Fruit fly (Drosophila melanogaster): Measurements from ENCODE around the gene tadr.
A peak's percentile ranks its signal among the peaks of the same experiment; 100 is the strongest.

tadr gene

dm6 chr2L:21107651-21108489 is 32.7 kb downstream of the tadr start (continued):
- TF ChIP-seq Lpt (GFP tag; optimal IDR thresholded peaks at IDR 0.05), result peak; percentile 42
- TF ChIP-seq OdsH (GFP tag; optimal IDR thresholded peaks at IDR 0.05), result peak; percentile 42
- no peak for TF ChIP-seq Sox15 (GFP tag; optimal IDR thresholded peaks at IDR 0.05)
- peak; percentile 35 for TF ChIP-seq CG10631 (GFP tag; optimal IDR thresholded peaks at IDR 0.05)
- TF ChIP-seq dac (GFP tag; optimal IDR thresholded peaks at IDR 0.05), result no peak
- peak; percentile 35 for TF ChIP-seq esn (GFP tag; optimal IDR thresholded peaks at IDR 0.05)
- peak; percentile 53 for TF ChIP-seq acj6 (GFP tag; optimal IDR thresholded peaks at IDR 0.05)
- TF ChIP-seq CG31627 (GFP tag; optimal IDR thresholded peaks at IDR 0.05), result peak; percentile 18
- peak; percentile 12 for TF ChIP-seq cyc (GFP tag; optimal IDR thresholded peaks at IDR 0.05)
- TF ChIP-seq Hr4 (GFP tag; optimal IDR thresholded peaks at IDR 0.05), result peak; percentile 59
- TF ChIP-seq eg (GFP tag; IDR thresholded peaks at IDR 0.05), result peak; percentile 47
- TF ChIP-seq CG32006 (GFP tag; optimal IDR thresholded peaks at IDR 0.05), result peak; percentile 60
- peak; percentile 44 for TF ChIP-seq Ets96B (tag; optimal IDR thresholded peaks at IDR 0.05)
- no peak for TF ChIP-seq CG8632 (GFP tag; optimal IDR thresholded peaks at IDR 0.05)
- TF ChIP-seq topi (GFP tag; optimal IDR thresholded peaks at IDR 0.05), result no peak
- no peak for TF ChIP-seq net (GFP tag; optimal IDR thresholded peaks at IDR 0.05)
- no peak for TF ChIP-seq fd85E (GFP tag; optimal IDR thresholded peaks at IDR 0.05)
- TF ChIP-seq svp (GFP tag), result no peak
- peak; percentile 45 for TF ChIP-seq Smox (GFP tag; optimal IDR thresholded peaks at IDR 0.05)
- TF ChIP-seq CG6276 (GFP tag; optimal IDR thresholded peaks at IDR 0.05), result no peak
- no peak for TF ChIP-seq CG16779 (tag; optimal IDR thresholded peaks at IDR 0.05)
- TF ChIP-seq dsx (GFP tag; optimal IDR thresholded peaks at IDR 0.05; ENCODE audit: poor library complexity, severe bottlenecking), result no peak
- TF ChIP-seq Ets21C (GFP tag; optimal IDR thresholded peaks at IDR 0.05), result no peak
- TF ChIP-seq achi (GFP tag; optimal IDR thresholded peaks at IDR 0.05), result peak; percentile 59
- TF ChIP-seq Sox102F (GFP tag; optimal IDR thresholded peaks at IDR 0.05), result peak; percentile 15
- peak; percentile 24 for TF ChIP-seq CG3032 (tag; optimal IDR thresholded peaks at IDR 0.05)
- no peak for TF ChIP-seq CG7368 (GFP tag; optimal IDR thresholded peaks at IDR 0.05)
- no peak for TF ChIP-seq CG11294 (GFP tag; IDR thresholded peaks at IDR 0.05)

dm6 chr2L:21108759-21109282 is 33.6 kb downstream of the tadr start:
- peak; percentile 34 for TF ChIP-seq Smox (GFP tag; optimal IDR thresholded peaks at IDR 0.05)
- no peak for TF ChIP-seq CG15336 (GFP tag; IDR thresholded peaks at IDR 0.05)
- TF ChIP-seq Eip75B (GFP tag; optimal IDR thresholded peaks at IDR 0.05), result peak; percentile 53
- TF ChIP-seq fd59A (GFP tag; optimal IDR thresholded peaks at IDR 0.05), result peak; percentile 49
- TF ChIP-seq CG4318 (GFP tag; optimal IDR thresholded peaks at IDR 0.05), result peak; percentile 42
- peak; percentile 91 for TF ChIP-seq Eip78C (GFP tag)
- TF ChIP-seq acj6 (GFP tag; optimal IDR thresholded peaks at IDR 0.05), result peak; percentile 49
- peak; percentile 11 for TF ChIP-seq CG6792 (GFP tag; optimal IDR thresholded peaks at IDR 0.05)
- TF ChIP-seq CG10669 (GFP tag; optimal IDR thresholded peaks at IDR 0.05), result peak; percentile 19
- TF ChIP-seq Met (GFP tag; optimal IDR thresholded peaks at IDR 0.05), result peak; percentile 45
- no peak for TF ChIP-seq CG7368 (GFP tag; optimal IDR thresholded peaks at IDR 0.05)
- TF ChIP-seq dsx (GFP tag; optimal IDR thresholded peaks at IDR 0.05; ENCODE audit: poor library complexity, severe bottlenecking), result no peak
- TF ChIP-seq Sox15 (GFP tag; optimal IDR thresholded peaks at IDR 0.05), result peak; percentile 6
- no peak for TF ChIP-seq CG16779 (tag; optimal IDR thresholded peaks at IDR 0.05)
- no peak for TF ChIP-seq Gug (GFP tag; IDR thresholded peaks at IDR 0.05)
- peak; percentile 29 for TF ChIP-seq CG10631 (GFP tag; optimal IDR thresholded peaks at IDR 0.05)
- TF ChIP-seq Ets21C (GFP tag; optimal IDR thresholded peaks at IDR 0.05), result peak; percentile 17
- peak; percentile 37 for TF ChIP-seq achi (GFP tag; optimal IDR thresholded peaks at IDR 0.05)
- TF ChIP-seq CG11902 (GFP tag; optimal IDR thresholded peaks at IDR 0.05), result no peak
- TF ChIP-seq CG8632 (GFP tag; optimal IDR thresholded peaks at IDR 0.05), result peak; percentile 6
- peak; percentile 15 for TF ChIP-seq fkh (GFP tag; optimal IDR thresholded peaks at IDR 0.05)
- peak; percentile 33 for TF ChIP-seq CG31627 (GFP tag; optimal IDR thresholded peaks at IDR 0.05)
- no peak for TF ChIP-seq CG6163 (GFP tag; IDR thresholded peaks at IDR 0.05)
- TF ChIP-seq cyc (GFP tag; optimal IDR thresholded peaks at IDR 0.05), result peak; percentile 46
- TF ChIP-seq CG1621 (tag; optimal IDR thresholded peaks at IDR 0.05), result no peak
- peak; percentile 37 for TF ChIP-seq CG34406 (GFP tag; optimal IDR thresholded peaks at IDR 0.05)
- no peak for TF ChIP-seq ss (GFP tag; optimal IDR thresholded peaks at IDR 0.05)
- peak; percentile 54 for TF ChIP-seq esn (GFP tag; optimal IDR thresholded peaks at IDR 0.05)
- no peak for TF ChIP-seq Ets96B (tag; optimal IDR thresholded peaks at IDR 0.05)
- no peak; the same call in 2 of the 3 replicates for TF ChIP-seq CG8119 (GFP tag; IDR thresholded peaks at IDR 0.05)
- peak in 1 of 2 experiments; percentile 18 for TF ChIP-seq salr (GFP tag; optimal IDR thresholded peaks at IDR 0.05)
- TF ChIP-seq lz (GFP tag; optimal IDR thresholded peaks at IDR 0.05), result peak; percentile 43
- TF ChIP-seq topi (GFP tag; optimal IDR thresholded peaks at IDR 0.05), result peak; percentile 63
- peak; percentile 14; the same call in 1 of the 2 replicates for TF ChIP-seq CG11294 (GFP tag; IDR thresholded peaks at IDR 0.05)
